Worm (Caenorhabditis elegans) whole organism, L1 larva: ENCODE measurements around the gene lron-3.

Experiments
- C16A3.4 ChIP-seq: fragments of 150-350 bp; optimal IDR thresholded peaks from 2 replicates; lab custom pipeline; 2014; ENCODE audit warnings: missing biosample characterization, missing genetic modification characterization
- Y116A8C.19 ChIP-seq: sonication (generic microtip); optimal IDR thresholded peaks from 2 replicates; lab custom pipeline; 2016; ENCODE audit warnings: missing compliant biosample characterization, missing genetic modification characterization, borderline replicate concordance
- aha-1 ChIP-seq: fragments of 150-350 bp; optimal IDR thresholded peaks from 2 replicates; lab custom pipeline; 2014; ENCODE audit warnings: missing biosample characterization, missing genetic modification characterization
- alr-1 ChIP-seq: fragments of 200-800 bp; sonication (Bioruptor generic); optimal IDR thresholded peaks from 2 replicates; lab custom pipeline; 2018; ENCODE audit warnings: borderline replicate concordance, mild to moderate bottlenecking, missing genetic modification characterization, missing compliant biosample characterization
- ama-1 ChIP-seq: fragments of 150-350 bp; optimal IDR thresholded peaks from 2 replicates; lab custom pipeline; 2014
- blmp-1 ChIP-seq: fragments of 150-350 bp; optimal IDR thresholded peaks from 2 replicates; lab custom pipeline; 2014; ENCODE audit warnings: missing biosample characterization, missing genetic modification characterization
- ceh-82 ChIP-seq, 3 experiments: fragments of 150-350 bp in 1 of 3; sonication (generic microtip) in 2 of 3; optimal IDR thresholded peaks; 2 replicates each; lab custom pipeline; 2014 to 2017; ENCODE audit warnings: missing biosample characterization in 3 of 3, missing genetic modification characterization in 3 of 3
- ceh-90 ChIP-seq: sonication (generic microtip); optimal IDR thresholded peaks from 2 replicates; lab custom pipeline; 2016; ENCODE audit warnings: missing genetic modification characterization, missing compliant biosample characterization
- dsc-1 ChIP-seq: sonication (generic microtip); optimal IDR thresholded peaks from 2 replicates; lab custom pipeline; 2016; ENCODE audit warnings: mild to moderate bottlenecking, missing genetic modification characterization, missing compliant biosample characterization
- efl-1 ChIP-seq, 4 experiments: fragments of 150-350 bp; optimal IDR thresholded peaks in 3 of 4; peaks in 1 of 4; 1 replicate in 1 of 4; 2 replicates in 3 of 4; lab custom pipeline; 2014; ENCODE audit warnings: missing biosample characterization in 2 of 4, missing genetic modification characterization in 2 of 4, missing genetic modification reagents in 2 of 4
- efl-3 ChIP-seq: fragments of 200-800 bp; sonication (Bioruptor generic); optimal IDR thresholded peaks from 2 replicates; lab custom pipeline; 2018; ENCODE audit warnings: mild to moderate bottlenecking, missing genetic modification characterization, missing compliant biosample characterization
- egl-27 ChIP-seq, 2 experiments: fragments of 150-350 bp in 1 of 2; sonication (generic microtip); optimal IDR thresholded peaks; 3 replicates each; lab custom pipeline; 2017 to 2018; ENCODE audit warnings: missing biosample characterization in 2 of 2, missing genetic modification characterization in 2 of 2, missing genetic modification reagents in 2 of 2
- elt-2 ChIP-seq: sonication (generic microtip); optimal IDR thresholded peaks from 2 replicates; lab custom pipeline; 2016; ENCODE audit warnings: missing genetic modification characterization, mild to moderate bottlenecking, inconsistent platforms, missing compliant biosample characterization, missing genetic modification reagents
- elt-3 ChIP-seq, 6 experiments: fragments of 150-350 bp in 1 of 6; sonication (generic microtip); optimal IDR thresholded peaks; 2 replicates each; lab custom pipeline; 2017 to 2018; ENCODE audit warnings: missing biosample characterization in 6 of 6, missing genetic modification characterization in 6 of 6, inconsistent platforms in 1 of 6
- ets-5 ChIP-seq: fragments of 200-800 bp; sonication (Bioruptor generic); IDR thresholded peaks from 2 replicates; pipeline ENCODE4 v1.3.6; 2022; ENCODE audit warnings: missing genetic modification characterization, missing compliant biosample characterization
- fkh-10 ChIP-seq: sonication (generic microtip); optimal IDR thresholded peaks from 2 replicates; lab custom pipeline; 2017; ENCODE audit warnings: missing biosample characterization, missing genetic modification reagents, missing genetic modification characterization
- fkh-4 ChIP-seq: sonication (generic microtip); optimal IDR thresholded peaks from 2 replicates; lab custom pipeline; 2016; ENCODE audit warnings: missing compliant biosample characterization, missing genetic modification characterization, borderline replicate concordance
- fkh-8 ChIP-seq: sonication (generic microtip); optimal IDR thresholded peaks from 2 replicates; lab custom pipeline; 2016; ENCODE audit warnings: mild to moderate bottlenecking, missing genetic modification characterization, missing compliant biosample characterization
- hpl-2 ChIP-seq: fragments of 150-350 bp; optimal IDR thresholded peaks from 2 replicates; lab custom pipeline; 2014; ENCODE audit warnings: missing biosample characterization, missing genetic modification reagents, missing genetic modification characterization
- irx-1 ChIP-seq: sonication (generic microtip); optimal IDR thresholded peaks from 2 replicates; lab custom pipeline; 2016; ENCODE audit warnings: missing genetic modification characterization, missing compliant biosample characterization
- isw-1 ChIP-seq: fragments of 200-800 bp; sonication (Bioruptor generic); IDR thresholded peaks from 2 replicates; pipeline ENCODE4 v1.3.6; 2022; ENCODE audit warnings: missing genetic modification characterization, missing compliant biosample characterization
- lin-15B ChIP-seq: fragments of 150-350 bp; sonication (generic microtip); optimal IDR thresholded peaks from 3 replicates; lab custom pipeline; 2014; ENCODE audit warnings: missing biosample characterization, missing genetic modification characterization
- lin-35 ChIP-seq, 2 experiments: fragments of 150-350 bp; optimal IDR thresholded peaks; 2 replicates each; lab custom pipeline; 2014; ENCODE audit warnings: missing biosample characterization in 2 of 2, missing genetic modification characterization in 2 of 2, missing genetic modification reagents in 2 of 2
- lin-39 ChIP-seq: fragments of 150-350 bp; optimal IDR thresholded peaks from 2 replicates; lab custom pipeline; 2014; ENCODE audit warnings: missing biosample characterization, missing genetic modification reagents, missing genetic modification characterization
- lsy-2 ChIP-seq, 2 experiments: fragments of 150-350 bp; optimal IDR thresholded peaks; 2 replicates each; lab custom pipeline; 2014; ENCODE audit warnings: missing biosample characterization in 2 of 2, missing genetic modification characterization in 2 of 2
- mab-9 ChIP-seq: fragments of 200-800 bp; sonication (Bioruptor generic); IDR thresholded peaks from 2 replicates; pipeline ENCODE4 v1.3.6; 2022; ENCODE audit warnings: missing genetic modification reagents, missing genetic modification characterization, missing compliant biosample characterization
- mef-2 ChIP-seq: fragments of 150-350 bp; optimal IDR thresholded peaks from 2 replicates; lab custom pipeline; 2014; ENCODE audit warnings: missing biosample characterization, missing genetic modification characterization
- nhr-11 ChIP-seq: fragments of 150-350 bp; optimal IDR thresholded peaks from 2 replicates; lab custom pipeline; 2014; ENCODE audit warnings: missing biosample characterization, missing genetic modification characterization
- nhr-237 ChIP-seq: fragments of 150-350 bp; optimal IDR thresholded peaks from 2 replicates; lab custom pipeline; 2014; ENCODE audit warnings: missing biosample characterization, missing genetic modification characterization
- nhr-28 ChIP-seq: fragments of 150-350 bp; optimal IDR thresholded peaks from 2 replicates; lab custom pipeline; 2014; ENCODE audit warnings: missing biosample characterization, missing genetic modification characterization
- nhr-47 ChIP-seq: sonication (generic microtip); optimal IDR thresholded peaks from 2 replicates; lab custom pipeline; 2016; ENCODE audit warnings: mild to moderate bottlenecking, missing genetic modification characterization, moderate library complexity, missing compliant biosample characterization
- nhr-71 ChIP-seq: sonication (generic microtip); optimal IDR thresholded peaks from 2 replicates; lab custom pipeline; 2016; ENCODE audit warnings: mild to moderate bottlenecking, missing genetic modification characterization, moderate library complexity, missing compliant biosample characterization
- nhr-76 ChIP-seq: sonication (generic microtip); optimal IDR thresholded peaks from 2 replicates; lab custom pipeline; 2017; ENCODE audit warnings: missing biosample characterization, missing genetic modification characterization
- nhr-77 ChIP-seq: fragments of 150-350 bp; optimal IDR thresholded peaks from 2 replicates; lab custom pipeline; 2014; ENCODE audit warnings: missing biosample characterization, missing genetic modification characterization
- nhr-85 ChIP-seq: sonication (generic microtip); peaks from one replicate; lab custom pipeline; 2016; ENCODE audit warnings: missing genetic modification characterization, inconsistent platforms, missing compliant biosample characterization
- nhr-90 ChIP-seq: sonication (generic microtip); optimal IDR thresholded peaks from 2 replicates; lab custom pipeline; 2016; ENCODE audit warnings: mild to moderate bottlenecking, missing genetic modification characterization, missing compliant biosample characterization; ENCODE audit not compliant: poor library complexity
- pax-3 ChIP-seq: fragments of 200-800 bp; sonication (Bioruptor generic); optimal IDR thresholded peaks from 2 replicates; lab custom pipeline; 2018; ENCODE audit warnings: mild to moderate bottlenecking, missing genetic modification characterization, moderate library complexity, missing compliant biosample characterization
- pqm-1 ChIP-seq: sonication (generic microtip); optimal IDR thresholded peaks from 3 replicates; lab custom pipeline; 2017; ENCODE audit warnings: missing biosample characterization, missing genetic modification characterization
- skn-1 ChIP-seq: fragments of 150-350 bp; optimal IDR thresholded peaks from 2 replicates; lab custom pipeline; 2014; ENCODE audit warnings: missing biosample characterization, missing genetic modification characterization
- snpc-4 ChIP-seq: fragments of 150-350 bp; optimal IDR thresholded peaks from 2 replicates; lab custom pipeline; 2014; ENCODE audit warnings: missing biosample characterization, missing genetic modification characterization
- sox-4 ChIP-seq: sonication (generic microtip); optimal IDR thresholded peaks from 2 replicates; lab custom pipeline; 2016; ENCODE audit warnings: missing genetic modification characterization, missing compliant biosample characterization
- sptf-1 ChIP-seq: fragments of 150-350 bp; optimal IDR thresholded peaks from 2 replicates; lab custom pipeline; 2014; ENCODE audit warnings: missing biosample characterization, missing genetic modification characterization
- sup-37 ChIP-seq: fragments of 200-800 bp; sonication (Bioruptor generic); optimal IDR thresholded peaks from 2 replicates; lab custom pipeline; 2018; ENCODE audit warnings: mild to moderate bottlenecking, missing genetic modification characterization, missing compliant biosample characterization
- tlp-1 ChIP-seq: fragments of 150-350 bp; optimal IDR thresholded peaks from 2 replicates; lab custom pipeline; 2014; ENCODE audit warnings: missing biosample characterization, missing genetic modification characterization
- unc-130 ChIP-seq: fragments of 150-350 bp; optimal IDR thresholded peaks from 2 replicates; lab custom pipeline; 2017; ENCODE audit warnings: missing biosample characterization, missing genetic modification characterization, inconsistent platforms
- unc-30 ChIP-seq: sonication (generic microtip); optimal IDR thresholded peaks from 2 replicates; lab custom pipeline; 2017; ENCODE audit warnings: missing biosample characterization, missing genetic modification characterization
- unc-62 ChIP-seq: fragments of 150-350 bp; optimal IDR thresholded peaks from 2 replicates; lab custom pipeline; 2014; ENCODE audit warnings: missing biosample characterization, missing genetic modification reagents, missing genetic modification characterization
- unc-98 ChIP-seq: fragments of 200-800 bp; sonication (Bioruptor generic); IDR thresholded peaks from 2 replicates; pipeline ENCODE4 v1.3.6; 2022; ENCODE audit warnings: missing genetic modification characterization, missing compliant biosample characterization
- vab-15 ChIP-seq: sonication (generic microtip); optimal IDR thresholded peaks from 2 replicates; lab custom pipeline; 2017; ENCODE audit warnings: missing genotype, mild to moderate bottlenecking, missing genetic modification characterization, missing compliant biosample characterization
- zip-4 ChIP-seq: fragments of 200-800 bp; sonication (Bioruptor generic); optimal IDR thresholded peaks from 2 replicates; lab custom pipeline; 2018; ENCODE audit warnings: mild to moderate bottlenecking, missing genetic modification characterization, moderate library complexity, missing compliant biosample characterization
- ztf-4 ChIP-seq: fragments of 150-350 bp; optimal IDR thresholded peaks from 2 replicates; lab custom pipeline; 2014; ENCODE audit warnings: missing biosample characterization, missing genetic modification characterization

lron-3 gene

DNA sequence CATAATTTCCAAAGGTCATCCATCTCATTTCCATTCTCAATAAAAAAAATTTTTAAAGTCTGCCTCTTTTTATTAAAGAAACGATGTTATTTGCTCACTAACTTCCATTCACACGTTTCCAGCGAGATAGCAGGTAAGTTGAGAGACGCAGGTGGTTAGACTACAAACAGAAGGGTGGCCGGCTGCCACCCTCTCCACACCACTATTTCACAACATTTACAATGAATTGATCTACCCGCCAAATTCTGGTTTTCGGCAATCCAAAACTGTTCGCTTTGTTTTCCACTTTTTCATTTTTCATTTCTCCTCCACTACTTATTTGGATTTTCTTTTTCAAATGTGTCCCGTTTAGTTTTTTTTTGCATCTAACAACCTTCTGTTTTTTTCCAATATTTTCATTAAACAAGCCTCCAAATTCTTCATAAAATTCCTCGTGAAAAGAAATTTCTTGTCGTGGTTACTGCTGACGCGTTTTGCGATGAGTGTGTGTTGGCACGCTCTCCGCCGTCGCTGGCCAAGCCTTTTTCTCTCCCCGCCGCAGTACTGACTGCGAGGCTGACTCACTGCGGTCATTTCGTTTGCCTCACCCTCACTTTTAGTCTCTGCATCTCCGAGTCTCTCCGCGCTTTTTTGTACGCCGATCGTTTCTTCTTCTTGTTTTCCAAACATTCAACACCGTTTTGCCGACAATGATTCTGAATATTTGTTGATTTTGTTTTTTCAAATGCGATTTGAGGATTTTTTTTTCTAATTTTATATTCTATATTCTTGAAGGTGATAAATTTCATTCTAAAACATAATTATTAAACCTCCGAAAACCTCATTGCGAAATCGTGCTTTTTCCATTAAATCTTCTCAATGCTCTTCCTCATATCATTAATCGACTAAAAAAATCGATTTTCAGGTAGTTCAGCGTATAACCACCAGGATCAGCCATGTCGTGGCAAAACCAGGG is 10.5 kb upstream of the lron-3 start, which contains the start of gene dyn-1 (continued):
- TF ChIP-seq unc-30 (tag; lab: Kevin White, UChicago), result no peak
- TF ChIP-seq sptf-1, result no peak
- TF ChIP-seq egl-27 (tag; optimal IDR thresholded peaks at IDR 0.05; lab: Kevin White, UChicago), result no peak
- no peak for TF ChIP-seq hpl-2 (GFP tag; lab: Kevin White, UChicago)
- peak; percentile 70 for TF ChIP-seq nhr-47 (tag; lab: Kevin White, UChicago)
- TF ChIP-seq mef-2 (tag; lab: Kevin White, UChicago), result no peak
- no peak for TF ChIP-seq unc-62 (GFP tag; lab: Kevin White, UChicago)
- peak; percentile 57 for TF ChIP-seq irx-1
- TF ChIP-seq nhr-237 (tag; lab: Kevin White, UChicago), result no peak
- TF ChIP-seq skn-1 (tag; lab: Kevin White, UChicago), result no peak
- TF ChIP-seq nhr-71 (tag; lab: Kevin White, UChicago), result peak; percentile 86
- TF ChIP-seq unc-130 (tag; lab: Kevin White, UChicago), result peak; percentile 45
- no peak for TF ChIP-seq sox-4 (tag; lab: Kevin White, UChicago)
- TF ChIP-seq fkh-10 (GFP tag; lab: Kevin White, UChicago), result no peak
- peak in 1 of 6 experiments; percentile 35 for TF ChIP-seq elt-3 (tag; optimal IDR thresholded peaks at IDR 0.05; lab: Kevin White, UChicago)
- no peak for TF ChIP-seq vab-15 (tag; lab: Kevin White, UChicago)
- TF ChIP-seq aha-1 (tag; lab: Kevin White, UChicago), result no peak
- TF ChIP-seq nhr-77 (tag; lab: Kevin White, UChicago), result peak; percentile 38
- no peak for TF ChIP-seq isw-1
- TF ChIP-seq fkh-4 (tag; lab: Kevin White, UChicago), result no peak
- TF ChIP-seq sup-37 (GFP tag; lab: Kevin White, UChicago), result no peak
- TF ChIP-seq tlp-1 (tag; lab: Kevin White, UChicago), result no peak
- peak; percentile 58 for TF ChIP-seq snpc-4 (tag; lab: Kevin White, UChicago)
- TF ChIP-seq blmp-1 (tag; lab: Kevin White, UChicago), result peak; percentile 82
- TF ChIP-seq lin-39 (tag; lab: Kevin White, UChicago), result no peak
- peak; percentile 6 for TF ChIP-seq lin-15B
- peak in 2 of 3 experiments; percentile 33 to 58 for TF ChIP-seq ceh-82 (tag; optimal IDR thresholded peaks at IDR 0.05; lab: Kevin White, UChicago)
- no peak for TF ChIP-seq unc-98 (GFP tag; lab: Robert Waterston, UW)
- TF ChIP-seq nhr-90 (tag; lab: Kevin White, UChicago), result peak; percentile 81
- peak; percentile 58 to 80 for TF ChIP-seq lin-35 (GFP tag; optimal IDR thresholded peaks at IDR 0.05; lab: Kevin White, UChicago)
- no peak for TF ChIP-seq ama-1 (lab: Kevin White, UChicago)
- no peak for TF ChIP-seq ceh-90 (tag; lab: Kevin White, UChicago)
- TF ChIP-seq efl-3 (GFP tag; lab: Kevin White, UChicago), result no peak
- TF ChIP-seq ets-5 (GFP tag; lab: Robert Waterston, UW), result no peak
- TF ChIP-seq dsc-1, result peak; percentile 58
- TF ChIP-seq nhr-28, result no peak
- TF ChIP-seq zip-4 (GFP tag; lab: Kevin White, UChicago), result peak; percentile 39
- peak; percentile 38 to 41 for TF ChIP-seq efl-1 (optimal IDR thresholded peaks at IDR 0.05; lab: Kevin White, UChicago)
- peak; percentile 17 to 86 for TF ChIP-seq efl-1 (GFP tag; optimal IDR thresholded peaks at IDR 0.05 in 1 of 2; lab: Kevin White, UChicago)
- TF ChIP-seq C16A3.4 (tag; lab: Kevin White, UChicago), result peak; percentile 73
- no peak for TF ChIP-seq ztf-4
- no peak for TF ChIP-seq pqm-1 (tag; lab: Kevin White, UChicago)
- TF ChIP-seq Y116A8C.19, result no peak
- peak; percentile 62 to 72 for TF ChIP-seq lsy-2 (tag; optimal IDR thresholded peaks at IDR 0.05; lab: Kevin White, UChicago)
- no peak for TF ChIP-seq alr-1
- TF ChIP-seq fkh-8 (tag; lab: Kevin White, UChicago), result no peak
- peak; percentile 91 for TF ChIP-seq nhr-85 (tag; lab: Kevin White, UChicago)
- peak; percentile 30 for TF ChIP-seq elt-2 (tag; lab: Kevin White, UChicago)
- no peak for TF ChIP-seq pax-3
- TF ChIP-seq nhr-76, result no peak
- TF ChIP-seq nhr-11, result no peak
- TF ChIP-seq mab-9 (GFP tag; lab: Robert Waterston, UW), result no peak
